Fruit fly (Drosophila melanogaster) whole organism, embryonic: ENCODE data around the gene CG34462.
A peak's percentile ranks its signal among the peaks of the same experiment; 100 is the strongest.

ENCODE experiments used
- Adf1 ChIP-seq: fragments of 200-800 bp; sonication (Bioruptor generic); IDR thresholded peaks from 2 replicates; pipeline ENCODE4 v1.3.6; 2022; ENCODE audit warnings: missing biosample characterization, missing genetic modification characterization
- Atf3 ChIP-seq: fragments of 200-800 bp; sonication (Bioruptor generic); optimal IDR thresholded peaks from 3 replicates; lab custom pipeline; 2016; ENCODE audit warnings: missing biosample characterization, missing genetic modification characterization
- Awh ChIP-seq: fragments of 200-800 bp; sonication (Bioruptor generic); IDR thresholded peaks from 2 replicates; pipeline ENCODE4, ENCODE4 v1.3.6; 2022; ENCODE audit warnings: missing biosample characterization, missing genetic modification characterization
- Bdp1 ChIP-seq: fragments of 200-800 bp; sonication (Bioruptor generic); optimal IDR thresholded peaks from 3 replicates; lab custom pipeline; 2016; ENCODE audit warnings: missing biosample characterization, missing genetic modification characterization
- CG11696 ChIP-seq: fragments of 200-800 bp; sonication (Bioruptor generic); IDR thresholded peaks from 2 replicates; pipeline ENCODE4 v1.3.6; 2022; ENCODE audit warnings: missing biosample characterization, missing genetic modification characterization
- CG15479 ChIP-seq: fragments of 200-800 bp; sonication (Bioruptor generic); optimal IDR thresholded peaks from 3 replicates; lab custom pipeline; 2019; ENCODE audit warnings: missing biosample characterization, mild to moderate bottlenecking, missing genetic modification characterization, moderate library complexity
- CG17829 ChIP-seq: fragments of 200-800 bp; optimal IDR thresholded peaks from 2 replicates; lab custom pipeline; 2019; ENCODE audit warnings: missing biosample characterization, mild to moderate bottlenecking, missing genetic modification characterization, moderate library complexity
- CG18262 ChIP-seq: fragments of 200-800 bp; optimal IDR thresholded peaks from 3 replicates; lab custom pipeline; 2019; ENCODE audit warnings: missing biosample characterization, mild to moderate bottlenecking, missing genetic modification characterization, moderate library complexity
- CG2116 ChIP-seq: fragments of 200-800 bp; sonication (Bioruptor generic); optimal IDR thresholded peaks from 3 replicates; lab custom pipeline; 2018; ENCODE audit warnings: missing biosample characterization, mild to moderate bottlenecking, missing genetic modification characterization
- CG30403 ChIP-seq: fragments of 200-800 bp; sonication (Bioruptor generic); optimal IDR thresholded peaks from 3 replicates; lab custom pipeline; 2016; ENCODE audit warnings: missing biosample characterization, missing genetic modification characterization
- CG3065 ChIP-seq: fragments of 200-800 bp; sonication (Bioruptor generic); optimal IDR thresholded peaks from 2 replicates; lab custom pipeline; 2016; ENCODE audit warnings: missing biosample characterization, missing genetic modification characterization
- CG31224 ChIP-seq: fragments of 200-800 bp; sonication (Bioruptor generic); IDR thresholded peaks from 2 replicates; pipeline ENCODE4 v1.3.6; 2022; ENCODE audit warnings: missing biosample characterization, missing genetic modification characterization
- CG31365 ChIP-seq: fragments of 200-800 bp; sonication (Bioruptor generic); optimal IDR thresholded peaks from 2 replicates; lab custom pipeline; 2018; ENCODE audit warnings: missing biosample characterization, mild to moderate bottlenecking, missing genetic modification characterization
- CG32772 ChIP-seq: fragments of 200-800 bp; sonication (Bioruptor generic); IDR thresholded peaks from 2 replicates; pipeline ENCODE4 v1.3.6; 2022; ENCODE audit warnings: missing biosample characterization, missing genetic modification characterization
- CG7372 ChIP-seq: fragments of 200-800 bp; sonication (Bioruptor generic); IDR thresholded peaks from 2 replicates; pipeline ENCODE4 v1.3.6; 2022; ENCODE audit warnings: missing biosample characterization, missing genetic modification characterization
- CrebB ChIP-seq: fragments of 200-800 bp; sonication (Bioruptor generic); optimal IDR thresholded peaks from 3 replicates; lab custom pipeline; 2018; ENCODE audit warnings: missing biosample characterization, mild to moderate bottlenecking, missing genetic modification characterization
- D19B ChIP-seq: fragments of 200-800 bp; sonication (Bioruptor generic); optimal IDR thresholded peaks from 2 replicates; lab custom pipeline; 2017; ENCODE audit warnings: missing biosample characterization, mild to moderate bottlenecking, missing genetic modification characterization
- Dad ChIP-seq: fragments of 200-800 bp; sonication (Bioruptor generic); optimal IDR thresholded peaks from 3 replicates; lab custom pipeline; 2016; ENCODE audit warnings: missing biosample characterization, missing genetic modification characterization
- Dbx ChIP-seq: fragments of 200-800 bp; sonication (Bioruptor generic); IDR thresholded peaks from 3 replicates; pipeline ENCODE4 v1.3.6; 2022; ENCODE audit warnings: missing biosample characterization, missing genetic modification characterization
- Dll ChIP-seq: fragments of 200-800 bp; sonication (Bioruptor generic); IDR thresholded peaks from 4 replicates; pipeline ENCODE4 v1.3.6; 2022; ENCODE audit warnings: missing biosample characterization, missing genetic modification characterization; ENCODE audit not compliant: partially characterized antibody
- Dp ChIP-seq: fragments of 200-800 bp; sonication (Bioruptor generic); optimal IDR thresholded peaks from 2 replicates; lab custom pipeline; 2018; ENCODE audit warnings: missing biosample characterization, mild to moderate bottlenecking, missing genetic modification characterization, moderate library complexity
- Dref ChIP-seq: fragments of 200-800 bp; sonication (Bioruptor generic); IDR thresholded peaks from 2 replicates; pipeline ENCODE4 v1.3.6; 2022; ENCODE audit warnings: missing biosample characterization, missing genetic modification characterization
- Drgx ChIP-seq: fragments of 200-800 bp; sonication (Bioruptor generic); IDR thresholded peaks from 2 replicates; pipeline ENCODE4 v1.3.6; 2022; ENCODE audit warnings: missing biosample characterization, missing genetic modification characterization
- ERR ChIP-seq: fragments of 200-800 bp; sonication (Bioruptor generic); optimal IDR thresholded peaks from 2 replicates; lab custom pipeline; 2016; ENCODE audit warnings: missing biosample characterization, missing genetic modification characterization
- Side ChIP-seq: fragments of 200-800 bp; sonication (Bioruptor generic); optimal IDR thresholded peaks from 2 replicates; lab custom pipeline; 2016; ENCODE audit warnings: missing biosample characterization, missing genetic modification characterization
- Trl ChIP-seq, 3 experiments: fragments of >200 bp in 2 of 3; fragments of 200-800 bp in 1 of 3; sonication (Bioruptor generic) in 1 of 3; optimal IDR thresholded peaks; 2 replicates in 1 of 3; 3 replicates in 2 of 3; lab custom pipeline; 2016 to 2017; ENCODE audit warnings: missing biosample characterization in 1 of 3, missing genetic modification characterization in 1 of 3
- Xrp1 ChIP-seq: fragments of 200-800 bp; sonication (Bioruptor generic); IDR thresholded peaks from 2 replicates; pipeline ENCODE4 v1.3.6; 2022; ENCODE audit warnings: missing biosample characterization, missing genetic modification characterization
- bbx ChIP-seq: fragments of 200-800 bp; sonication (Bioruptor generic); IDR thresholded peaks from 2 replicates; pipeline ENCODE4 v1.3.6; 2022; ENCODE audit warnings: missing biosample characterization, missing genetic modification characterization; ENCODE audit not compliant: partially characterized antibody
- bsh ChIP-seq, 2 experiments: fragments of 200-800 bp; sonication (Bioruptor generic); optimal IDR thresholded peaks; 2 replicates each; lab custom pipeline; 2017 to 2018; ENCODE audit warnings: mild to moderate bottlenecking in 2 of 2, missing biosample characterization in 2 of 2, missing genetic modification characterization in 2 of 2, moderate library complexity in 1 of 2
- dimm ChIP-seq: fragments of 200-800 bp; sonication (Bioruptor generic); IDR thresholded peaks from 2 replicates; pipeline ENCODE4 v1.3.6; 2022; ENCODE audit warnings: missing biosample characterization, missing genetic modification characterization
- en ChIP-seq: fragments of 200-800 bp; sonication (Bioruptor generic); optimal IDR thresholded peaks from 2 replicates; lab custom pipeline; 2016; ENCODE audit warnings: missing biosample characterization, missing genetic modification characterization
- exex ChIP-seq: fragments of 200-800 bp; sonication (Bioruptor generic); optimal IDR thresholded peaks from 4 replicates; lab custom pipeline; 2018; ENCODE audit warnings: missing biosample characterization, mild to moderate bottlenecking, missing genetic modification characterization, moderate library complexity
- fd102C ChIP-seq: fragments of 200-800 bp; sonication (Bioruptor generic); optimal IDR thresholded peaks from 2 replicates; lab custom pipeline; 2018; ENCODE audit warnings: missing biosample characterization, mild to moderate bottlenecking, missing genetic modification characterization, moderate library complexity
- hbn ChIP-seq: fragments of 200-800 bp; sonication (Bioruptor generic); IDR thresholded peaks from 2 replicates; pipeline ENCODE4 v1.3.6; 2022; ENCODE audit warnings: missing biosample characterization, missing genetic modification characterization; ENCODE audit not compliant: partially characterized antibody
- hth ChIP-seq: fragments of >200 bp; optimal IDR thresholded peaks from 2 replicates; lab custom pipeline; 2017; ENCODE audit warnings: inconsistent platforms
- nerfin-1 ChIP-seq: fragments of 200-800 bp; sonication (Bioruptor generic); optimal IDR thresholded peaks from 3 replicates; lab custom pipeline; 2019; ENCODE audit warnings: missing biosample characterization, mild to moderate bottlenecking, missing genetic modification characterization, moderate library complexity
- nom ChIP-seq: fragments of 200-800 bp; sonication (Bioruptor generic); optimal IDR thresholded peaks from 2 replicates; lab custom pipeline; 2017; ENCODE audit warnings: missing biosample characterization, missing genetic modification characterization, mild to moderate bottlenecking, moderate library complexity, missing genetic modification reagents
- run ChIP-seq: fragments of 200-800 bp; sonication (Bioruptor generic); optimal IDR thresholded peaks from 3 replicates; lab custom pipeline; 2018; ENCODE audit warnings: missing biosample characterization, mild to moderate bottlenecking, missing genetic modification characterization
- scrt ChIP-seq: fragments of 200-800 bp; sonication (Bioruptor generic); optimal IDR thresholded peaks from 2 replicates; lab custom pipeline; 2018; ENCODE audit warnings: missing biosample characterization, mild to moderate bottlenecking, missing genetic modification characterization, moderate library complexity
- sens ChIP-seq: fragments of 200-800 bp; sonication (Bioruptor generic); peaks from one replicate; lab custom pipeline; 2016; ENCODE audit warnings: missing biosample characterization, missing genetic modification characterization
- sens-2 ChIP-seq: fragments of 200-800 bp; sonication (Bioruptor generic); IDR thresholded peaks from 2 replicates; pipeline ENCODE4 v1.3.6; 2022; ENCODE audit warnings: missing biosample characterization, missing genetic modification characterization
- sqz ChIP-seq: fragments of 200-800 bp; sonication (Bioruptor generic); optimal IDR thresholded peaks from 3 replicates; lab custom pipeline; 2018; ENCODE audit warnings: missing biosample characterization, mild to moderate bottlenecking, missing genetic modification characterization
- sr ChIP-seq: fragments of 200-800 bp; sonication (Bioruptor generic); IDR thresholded peaks from 3 replicates; pipeline ENCODE4 v1.3.6; 2022; ENCODE audit warnings: missing biosample characterization, missing genetic modification characterization
- stwl ChIP-seq: fragments of 200-800 bp; sonication (Bioruptor generic); optimal IDR thresholded peaks from 3 replicates; lab custom pipeline; 2018; ENCODE audit warnings: missing biosample characterization, mild to moderate bottlenecking, missing genetic modification characterization, moderate library complexity
- unc-4 ChIP-seq: fragments of 200-800 bp; sonication (Bioruptor generic); IDR thresholded peaks from 2 replicates; pipeline ENCODE4 v1.3.6; 2022; ENCODE audit warnings: missing biosample characterization, missing genetic modification characterization; ENCODE audit not compliant: partially characterized antibody

The CG34462 gene

DNA sequence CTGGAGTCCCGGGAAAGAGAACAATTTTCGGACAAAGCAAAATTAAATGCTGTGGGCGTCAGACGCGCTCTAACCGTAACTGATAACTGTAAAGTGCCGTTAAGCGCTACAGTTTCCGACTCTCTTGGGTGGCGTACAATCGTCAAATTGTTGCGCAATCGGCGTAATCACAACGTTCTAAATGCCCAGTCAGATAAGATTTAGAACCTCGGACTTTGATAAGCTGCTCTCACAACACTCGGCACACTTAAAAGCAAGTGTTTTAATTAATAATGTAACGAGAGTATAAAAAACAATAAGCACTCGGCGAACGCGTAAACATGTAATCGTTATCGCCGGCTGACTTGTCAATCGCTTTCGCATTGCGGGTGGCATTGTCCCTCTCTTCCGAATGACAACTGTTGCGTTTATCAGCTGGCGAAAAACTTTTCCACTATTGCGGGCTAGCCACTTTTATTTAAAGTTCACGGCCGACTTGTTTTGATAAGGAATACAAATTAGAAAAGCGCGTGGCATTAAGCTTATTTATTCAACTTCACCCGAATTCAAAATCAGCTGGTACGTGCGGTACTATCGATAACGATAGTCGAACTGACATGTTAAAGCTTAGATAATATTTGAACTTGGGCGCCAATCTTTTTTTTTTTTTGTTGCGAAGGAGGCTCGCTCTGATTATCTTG is 30.5 kb downstream of the CG34462 start (continued):
- peak; percentile 58 for TF ChIP-seq CG2116 (GFP tag; lab: Kevin White, UChicago)
- 0 out of 2 replicates have a peak, but pooled peaks have one; percentile 7 for TF ChIP-seq Xrp1 (GFP tag; lab: Robert Waterston, UW)
- peak; percentile 95 for TF ChIP-seq scrt (GFP tag; lab: Kevin White, UChicago)
- peak; percentile 83 for TF ChIP-seq Dp (GFP tag; lab: Kevin White, UChicago)
- TF ChIP-seq unc-4: peak; percentile 74
- TF ChIP-seq Dref (GFP tag; lab: Robert Waterston, UW): peak; percentile 62
- TF ChIP-seq exex (tag; lab: Kevin White, UChicago): peak; percentile 97

DNA sequence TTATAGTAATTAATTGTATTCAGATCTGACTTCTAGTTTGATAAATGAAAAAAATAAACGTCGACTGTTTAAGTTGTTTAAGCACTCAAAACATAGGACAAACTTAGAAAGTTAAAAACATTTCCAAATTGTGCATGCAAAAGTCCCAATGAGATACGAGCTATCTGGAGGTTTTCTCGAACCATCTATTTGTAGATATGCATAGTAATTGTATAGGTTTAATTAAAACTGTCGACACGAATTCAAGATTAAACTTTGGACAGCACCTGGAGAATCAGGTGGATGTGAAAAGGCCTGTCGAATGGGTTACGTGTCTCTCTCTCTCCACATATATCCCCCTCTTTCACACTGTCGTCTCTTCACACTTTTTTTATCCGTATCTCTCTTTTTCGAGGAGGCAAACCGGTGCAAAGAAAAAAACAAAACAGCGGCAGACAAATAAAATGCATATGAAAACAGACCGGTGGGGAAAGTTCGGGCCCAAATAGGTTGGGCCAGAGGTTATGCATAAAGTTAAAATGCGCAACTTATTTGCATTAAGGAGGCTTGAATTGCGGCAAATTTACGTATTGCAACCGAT is 31.8 kb downstream of the CG34462 start:
- TF ChIP-seq CG32772 (GFP tag; lab: Robert Waterston, UW): 0 out of 2 replicates have a peak, but pooled peaks have one; percentile 16
- TF ChIP-seq exex (tag; lab: Kevin White, UChicago): peak; percentile 50
- TF ChIP-seq nom (GFP tag; lab: Kevin White, UChicago): peak; percentile 93
- TF ChIP-seq dimm (GFP tag; lab: Robert Waterston, UW): no peak
- TF ChIP-seq Awh (GFP tag; lab: Robert Waterston, UW): 0 out of 2 replicates have a peak, but pooled peaks have one; percentile 16
- peak; percentile 23 for TF ChIP-seq sqz (GFP tag; lab: Kevin White, UChicago)
- 0 out of 2 replicates have a peak, but pooled peaks have one; percentile 24 for TF ChIP-seq Drgx (GFP tag; lab: Robert Waterston, UW)
- peak in 1 of 2 experiments; percentile 34 for TF ChIP-seq Trl (optimal IDR thresholded peaks at IDR 0.05; lab: Kevin White, UChicago)
- TF ChIP-seq Trl (GFP tag; optimal IDR thresholded peaks at IDR 0.05; lab: Kevin White, UChicago): no peak
- TF ChIP-seq bsh (GFP tag; optimal IDR thresholded peaks at IDR 0.05; lab: Kevin White, UChicago): peak in 1 of 2 experiments; percentile 65
- TF ChIP-seq Side (GFP tag; lab: Kevin White, UChicago): no peak

DNA sequence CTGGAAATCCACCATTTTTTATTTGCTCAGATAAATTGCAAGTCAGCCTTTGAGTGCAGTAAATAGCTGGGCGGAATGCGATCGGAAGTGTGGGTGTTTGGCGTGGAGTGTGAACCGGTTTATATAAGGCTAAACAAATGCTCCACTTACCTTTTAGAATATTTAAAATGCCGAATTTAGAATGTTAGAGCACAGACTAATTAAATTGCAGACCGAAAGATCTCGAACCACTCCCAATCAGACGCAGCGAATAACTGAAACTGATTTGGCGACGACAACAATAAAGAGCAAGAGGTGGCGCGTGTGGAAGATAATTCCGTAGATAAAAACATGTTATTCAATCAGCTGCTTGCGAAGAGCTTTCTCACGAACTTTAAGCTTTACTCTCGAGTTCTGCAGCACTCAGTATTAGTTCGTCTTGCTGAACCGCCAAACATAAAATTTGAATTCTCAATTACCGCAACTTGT is 32.3 kb downstream of the CG34462 start, which contains the start of gene Idh:
TSS of gene Idh (minus strand) at position 264 of the 468 bp plus-strand sequence.
- TF ChIP-seq Dll (GFP tag; lab: Robert Waterston, UW) (peak; percentile 36; the same call in 1 of the 4 replicates), CG7372 (no peak), ERR (GFP tag; lab: Kevin White, UChicago) (no peak), CG11696 (GFP tag; lab: Robert Waterston, UW) (no peak), sens (GFP tag; lab: Kevin White, UChicago) (peak; percentile 78), run (no peak), hth (lab: Kevin White, UChicago) (no peak), Awh (GFP tag; lab: Robert Waterston, UW) (no peak), D19B (GFP tag; lab: Kevin White, UChicago) (no peak), stwl (no peak), CG3065 (GFP tag; lab: Kevin White, UChicago) (no peak), sens-2 (peak; percentile 36; the same call in 1 of the 2 replicates), sr (GFP tag; lab: Robert Waterston, UW) (no peak), fd102C (no peak), CG31224 (no peak), CG15479 (GFP tag; lab: Kevin White, UChicago) (no peak), Atf3 (no peak), CG17829 (no peak), nerfin-1 (tag; lab: Kevin White, UChicago) (no peak), CrebB (peak; percentile 51), Bdp1 (GFP tag; lab: Kevin White, UChicago) (no peak), Dbx (GFP tag; lab: Robert Waterston, UW) (no peak; the same call in 2 of the 3 replicates), CG18262 (tag; lab: Kevin White, UChicago) (no peak), CG30403 (GFP tag; lab: Kevin White, UChicago) (no peak), bbx (GFP tag; lab: Robert Waterston, UW) (peak; percentile 65), CG31365 (tag; lab: Kevin White, UChicago) (no peak), Adf1 (GFP tag; lab: Robert Waterston, UW) (peak; percentile 9; the same call in 1 of the 2 replicates), hbn (GFP tag; lab: Robert Waterston, UW) (peak; percentile 48; the same call in 1 of the 2 replicates), Dad (no peak), en (no peak)
